Worm (Caenorhabditis elegans) whole organism, late embryonic: ENCODE results near the gene ubc-26.

Source experiments
- C38D4.7 ChIP-seq: fragments of 200-800 bp; sonication (Bioruptor generic); optimal IDR thresholded peaks from 2 replicates; lab custom pipeline; 2018; ENCODE audit warnings: mild to moderate bottlenecking, missing genetic modification characterization, moderate library complexity, missing compliant biosample characterization
- K09A11.1 ChIP-seq: sonication (generic microtip); optimal IDR thresholded peaks from 2 replicates; lab custom pipeline; 2017; ENCODE audit warnings: antibody characterized with exemption, mild to moderate bottlenecking, missing genetic modification characterization, missing compliant biosample characterization; ENCODE audit not compliant: insufficient read depth
- ceh-9 ChIP-seq: sonication (generic microtip); optimal IDR thresholded peaks from 2 replicates; lab custom pipeline; 2016; ENCODE audit warnings: mild to moderate bottlenecking, missing genetic modification characterization, inconsistent platforms, missing compliant biosample characterization
- ets-4 ChIP-seq: sonication (generic microtip); optimal IDR thresholded peaks from 2 replicates; lab custom pipeline; 2016; ENCODE audit warnings: missing genetic modification characterization, missing compliant biosample characterization
- fkh-10 ChIP-seq: fragments of 150-350 bp; optimal IDR thresholded peaks from 2 replicates; lab custom pipeline; 2014; ENCODE audit warnings: missing biosample characterization, missing genetic modification reagents, missing genetic modification characterization
- hlh-8 ChIP-seq: sonication (generic microtip); optimal IDR thresholded peaks from 2 replicates; lab custom pipeline; 2016; ENCODE audit warnings: missing genotype, missing genetic modification characterization, missing compliant biosample characterization
- nfya-1 ChIP-seq: sonication (generic microtip); optimal IDR thresholded peaks from 2 replicates; lab custom pipeline; 2017; ENCODE audit warnings: missing genetic modification characterization, mild to moderate bottlenecking, missing compliant biosample characterization, antibody characterized with exemption, moderate library complexity
- pag-3 ChIP-seq: sonication (generic microtip); optimal IDR thresholded peaks from 2 replicates; lab custom pipeline; 2016; ENCODE audit warnings: missing compliant biosample characterization, missing genetic modification characterization, borderline replicate concordance
- pqm-1 ChIP-seq: sonication (generic microtip); optimal IDR thresholded peaks from 2 replicates; lab custom pipeline; 2016; ENCODE audit warnings: missing genetic modification characterization, missing compliant biosample characterization
- tbx-2 ChIP-seq: sonication (generic microtip); optimal IDR thresholded peaks from 2 replicates; lab custom pipeline; 2016; ENCODE audit warnings: missing genetic modification characterization, missing compliant biosample characterization
- unc-86 ChIP-seq: sonication (generic microtip); optimal IDR thresholded peaks from 2 replicates; lab custom pipeline; 2016; ENCODE audit warnings: missing genetic modification characterization, missing compliant biosample characterization

DNA sequence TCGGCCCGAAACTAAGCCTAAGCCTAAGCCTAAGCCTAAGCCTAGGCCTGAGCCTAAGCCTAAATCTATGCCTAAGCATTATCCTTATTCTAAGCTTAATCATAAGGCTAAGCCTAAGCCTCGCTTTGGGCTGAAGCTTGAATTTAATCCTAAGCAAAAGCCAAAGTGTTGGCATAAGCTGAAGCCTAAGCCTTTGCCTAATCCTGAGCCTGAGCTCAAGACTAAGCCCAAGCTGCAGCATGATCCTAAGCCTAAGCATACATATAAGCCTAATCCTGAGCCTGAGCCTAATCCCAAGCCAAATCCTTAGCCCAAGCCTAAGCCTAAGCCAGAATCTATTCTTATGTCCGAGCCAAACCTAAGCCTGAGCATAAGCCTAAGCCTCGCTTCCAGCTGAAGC lies 53.6 kb downstream of the ubc-26 start:
- TF ChIP-seq hlh-8 (tag; lab: Kevin White, UChicago) (no peak), pag-3 (tag; lab: Kevin White, UChicago) (no peak), K09A11.1 (no peak), tbx-2 (tag; lab: Kevin White, UChicago) (no peak), pqm-1 (no peak), C38D4.7 (GFP tag; lab: Kevin White, UChicago) (no peak), ceh-9 (no peak), fkh-10 (no peak), nfya-1 (tag; lab: Kevin White, UChicago) (no peak), unc-86 (no peak), ets-4 (tag; lab: Kevin White, UChicago) (no peak)
